Worm (Caenorhabditis elegans) whole organism, midembryonic: ENCODE results near the gene ugt-57.

Experiments
- T22C8.4 ChIP-seq: fragments of 200-800 bp; sonication (Bioruptor generic); IDR thresholded peaks from 2 replicates; pipeline ENCODE4 v1.3.6; 2022; ENCODE audit warnings: missing genetic modification characterization, missing compliant biosample characterization
- cog-1 ChIP-seq: sonication (generic microtip); optimal IDR thresholded peaks from 2 replicates; lab custom pipeline; 2016; ENCODE audit warnings: missing genetic modification characterization, missing compliant biosample characterization
- flt-1 ChIP-seq: fragments of 200-800 bp; sonication (Bioruptor generic); IDR thresholded peaks from 2 replicates; pipeline ENCODE4 v1.3.6; 2022; ENCODE audit warnings: missing genetic modification characterization, missing compliant biosample characterization
- klf-2 ChIP-seq: fragments of 200-800 bp; sonication (Bioruptor generic); conservative IDR thresholded peaks from 2 replicates; pipeline ENCODE4 v1.3.6; 2022; ENCODE audit warnings: missing genetic modification reagents, missing genetic modification characterization, missing compliant biosample characterization
- med-1 ChIP-seq: sonication (generic microtip); optimal IDR thresholded peaks from 2 replicates; lab custom pipeline; 2017; ENCODE audit warnings: missing genetic modification characterization, mild to moderate bottlenecking, missing compliant biosample characterization, antibody characterized with exemption, missing genetic modification reagents; ENCODE audit not compliant: insufficient read depth
- ref-1 ChIP-seq: fragments of 200-800 bp; sonication (Bioruptor generic); conservative IDR thresholded peaks from 2 replicates; pipeline ENCODE4 v1.3.6; 2022; ENCODE audit warnings: missing genetic modification reagents, missing genetic modification characterization, missing compliant biosample characterization
- tab-1 ChIP-seq: fragments of 200-800 bp; sonication (Bioruptor generic); IDR thresholded peaks from 2 replicates; pipeline ENCODE4 v1.3.6; 2022; ENCODE audit warnings: missing genetic modification characterization, missing compliant biosample characterization
- ztf-23 ChIP-seq: fragments of 200-800 bp; sonication (Bioruptor generic); IDR thresholded peaks from 2 replicates; pipeline ENCODE4 v1.3.6; 2022; ENCODE audit warnings: missing genetic modification reagents, missing genetic modification characterization, missing compliant biosample characterization
- ztf-29 ChIP-seq: fragments of 200-800 bp; sonication (Bioruptor generic); IDR thresholded peaks from 2 replicates; pipeline ENCODE4 v1.3.6; 2022; ENCODE audit warnings: missing genetic modification reagents, missing genetic modification characterization, missing compliant biosample characterization

Gene ugt-57

DNA sequence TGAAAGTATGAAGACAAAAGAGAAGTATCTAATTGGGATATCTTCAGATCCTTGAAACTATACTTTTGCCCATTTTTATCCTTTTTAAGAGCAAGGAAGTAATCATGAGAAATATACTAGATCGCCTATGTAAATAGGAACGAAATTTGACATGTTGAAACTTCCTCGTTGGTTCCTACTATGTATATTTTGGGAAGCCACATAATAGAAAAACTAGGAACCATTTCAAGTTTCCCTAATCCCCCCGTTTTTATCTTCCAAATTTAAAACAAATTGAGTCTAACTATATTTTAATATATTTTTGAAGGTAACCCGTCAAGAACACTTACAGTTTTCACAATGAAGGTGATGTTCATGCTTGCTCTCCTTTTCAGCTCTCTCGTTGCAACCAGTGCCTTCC lies 37.3 kb downstream of the ugt-57 start, which contains the start of gene flp-26:
Gene flp-26 (plus strand): TSS at position 301 of the 400 bp plus-strand sequence.
- TF ChIP-seq ref-1 (GFP tag; lab: Robert Waterston, UW), result no peak
- no peak for TF ChIP-seq ztf-29
- no peak for TF ChIP-seq ztf-23 (GFP tag; lab: Robert Waterston, UW)
- TF ChIP-seq T22C8.4, result no peak
- TF ChIP-seq klf-2, result no peak
- TF ChIP-seq flt-1, result no peak
- no peak for TF ChIP-seq cog-1
- TF ChIP-seq med-1, result no peak
- no peak for TF ChIP-seq tab-1 (GFP tag; lab: Robert Waterston, UW)

DNA sequence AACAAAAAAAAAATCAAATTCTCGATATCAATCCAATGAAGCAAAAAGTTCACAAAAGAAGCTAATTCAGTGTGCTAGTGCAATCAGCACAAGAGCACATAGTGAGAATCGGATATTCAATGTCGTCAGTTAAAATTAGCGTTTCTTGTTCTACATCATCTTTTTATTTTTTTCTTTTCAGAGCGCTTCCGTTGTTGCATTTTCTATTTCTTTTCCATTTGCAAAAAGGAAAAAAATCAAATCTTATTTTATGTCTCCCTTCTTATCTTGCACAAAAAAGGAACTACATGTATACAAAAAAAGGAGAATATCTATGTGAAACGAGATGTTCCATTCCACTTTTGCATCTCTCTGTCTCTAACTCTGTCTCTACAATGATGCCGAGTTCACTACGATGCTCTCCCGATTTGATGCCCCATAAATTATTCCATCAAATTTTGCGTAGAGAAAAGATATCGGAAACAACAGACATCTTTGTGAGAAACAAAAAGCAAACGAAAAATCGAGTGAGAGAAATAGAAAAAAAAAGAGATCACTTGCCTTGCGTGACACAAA lies 42.3 kb downstream of the ugt-57 start:
- TF ChIP-seq ztf-23 (GFP tag; lab: Robert Waterston, UW) (no peak), med-1 (no peak), ref-1 (GFP tag; lab: Robert Waterston, UW) (no peak)

ce11 chrX:7035937-7036336 lies 44.4 kb downstream of the ugt-57 start, which contains the start of gene cest-19:
TSS of gene cest-19 (minus strand) at chrX:7036037.
- no peak for TF ChIP-seq ref-1 (GFP tag; lab: Robert Waterston, UW)
- TF ChIP-seq flt-1, result no peak
- no peak for TF ChIP-seq tab-1 (GFP tag; lab: Robert Waterston, UW)
- no peak for TF ChIP-seq T22C8.4
- no peak for TF ChIP-seq med-1
- no peak for TF ChIP-seq ztf-23 (GFP tag; lab: Robert Waterston, UW)

- TF ChIP-seq klf-2, result no peak
These were observed 46.5 kb downstream of the ugt-57 start for ce11 chrX:7037998-7038397.

DNA sequence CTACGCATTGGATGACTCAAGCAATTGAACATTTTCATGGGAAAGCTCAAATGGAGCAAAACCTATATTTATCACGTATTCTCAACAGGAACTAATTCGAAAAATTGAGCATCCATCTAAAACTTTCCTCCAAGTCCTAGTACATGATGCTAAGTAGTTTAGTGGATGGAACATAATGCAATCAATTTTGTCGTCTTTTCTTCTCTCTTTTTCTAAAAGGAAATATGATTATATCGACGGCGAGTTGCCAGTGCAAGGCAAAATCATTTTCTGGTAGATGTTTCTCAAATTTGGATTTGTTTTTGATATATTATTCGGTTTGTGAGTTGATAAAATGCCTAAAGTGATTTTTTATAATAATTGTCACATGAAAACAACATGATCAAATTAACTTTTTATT lies 49.2 kb downstream of the ugt-57 start:
- TF ChIP-seq flt-1 (no peak), ref-1 (GFP tag; lab: Robert Waterston, UW) (no peak), T22C8.4 (no peak), cog-1 (no peak), ztf-29 (no peak), ztf-23 (GFP tag; lab: Robert Waterston, UW) (no peak), klf-2 (no peak), tab-1 (GFP tag; lab: Robert Waterston, UW) (no peak), med-1 (no peak)
